Worm (Caenorhabditis elegans): ENCODE results near the gene ZK228.10.

DNA sequence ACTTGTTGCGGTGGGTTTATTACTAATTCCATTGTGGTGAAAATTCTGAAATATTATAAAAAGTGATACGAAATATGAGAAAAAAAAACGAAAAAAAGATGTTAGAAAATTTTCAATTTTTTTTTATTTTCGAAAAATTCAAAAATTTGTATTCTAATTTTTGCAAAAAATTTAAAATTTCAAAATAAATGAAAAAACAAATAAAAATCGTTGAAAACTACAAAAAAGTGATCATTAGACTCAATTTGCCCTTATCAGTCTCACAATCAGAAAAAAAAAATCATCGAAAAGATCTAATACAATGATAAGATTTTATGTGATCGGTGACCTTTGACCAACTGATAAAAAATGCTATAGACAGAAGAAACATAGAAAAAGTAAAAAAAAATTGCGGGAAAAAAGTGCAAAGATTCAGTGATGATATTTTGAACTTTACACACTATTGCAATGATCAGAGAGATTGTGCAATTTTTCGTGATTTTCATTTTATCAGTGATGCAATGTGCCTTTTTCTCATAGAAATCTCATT lies 4.6 kb downstream of the ZK228.10 start, which contains the start of gene ZK228.3:
- no peak for TF ChIP-seq flt-1 (GFP tag; IDR thresholded peaks at IDR 0.05)
- no peak for TF ChIP-seq klf-2 (GFP tag; conservative IDR thresholded peaks at IDR 0.05)
- no peak for TF ChIP-seq ztf-23 (GFP tag; IDR thresholded peaks at IDR 0.05)
- TF ChIP-seq tab-1 (GFP tag; IDR thresholded peaks at IDR 0.05) = no peak
- no peak for TF ChIP-seq ztf-29 (GFP tag; IDR thresholded peaks at IDR 0.05)
- TF ChIP-seq med-1 (GFP tag; optimal IDR thresholded peaks at IDR 0.05; ENCODE audit: insufficient read depth) = no peak
- TF ChIP-seq cog-1 (tag; optimal IDR thresholded peaks at IDR 0.05) = no peak
- no peak for TF ChIP-seq T22C8.4 (GFP tag; IDR thresholded peaks at IDR 0.05)
- TF ChIP-seq ref-1 (GFP tag; conservative IDR thresholded peaks at IDR 0.05) = no peak
